Worm (Caenorhabditis elegans) whole organism, L4 larva: ENCODE data around the gene F35G2.1.

ENCODE experiments used
- F37D6.2 ChIP-seq: sonication (generic microtip); optimal IDR thresholded peaks from 2 replicates; lab custom pipeline; 2016; ENCODE audit warnings: mild to moderate bottlenecking, missing genetic modification characterization, missing compliant biosample characterization
- aha-1 ChIP-seq: fragments of 150-350 bp; peaks from one replicate; lab custom pipeline; 2014; ENCODE audit warnings: missing biosample characterization, missing genetic modification characterization
- aly-2 ChIP-seq: sonication (generic microtip); optimal IDR thresholded peaks from 2 replicates; lab custom pipeline; 2018; ENCODE audit warnings: missing biosample characterization, missing genetic modification characterization
- attf-4 ChIP-seq: sonication (generic microtip); optimal IDR thresholded peaks from 3 replicates; lab custom pipeline; 2017; ENCODE audit warnings: missing biosample characterization, missing genetic modification characterization
- ceh-20 ChIP-seq: fragments of 200-800 bp; sonication (Bioruptor generic); IDR thresholded peaks from 2 replicates; pipeline ENCODE4 v1.3.6; 2022; ENCODE audit warnings: missing genetic modification reagents, missing genetic modification characterization, missing compliant biosample characterization
- ceh-28 ChIP-seq: fragments of 150-350 bp; optimal IDR thresholded peaks from 2 replicates; lab custom pipeline; 2014; ENCODE audit warnings: missing biosample characterization, missing genetic modification reagents, missing genetic modification characterization
- ceh-32 ChIP-seq: sonication (generic microtip); optimal IDR thresholded peaks from 2 replicates; lab custom pipeline; 2016; ENCODE audit warnings: mild to moderate bottlenecking, missing genetic modification characterization, missing compliant biosample characterization; ENCODE audit not compliant: poor library complexity
- ctbp-1 ChIP-seq: fragments of 200-800 bp; sonication (Bioruptor generic); IDR thresholded peaks from 2 replicates; pipeline ENCODE4 v1.3.6; 2022; ENCODE audit warnings: missing genetic modification reagents, missing genetic modification characterization, missing compliant biosample characterization
- daf-12 ChIP-seq: fragments of 150-350 bp; optimal IDR thresholded peaks from 2 replicates; lab custom pipeline; 2014; ENCODE audit warnings: missing biosample characterization, missing genetic modification reagents, missing genetic modification characterization
- daf-19 ChIP-seq: fragments of 200-800 bp; sonication (Bioruptor generic); conservative IDR thresholded peaks from 2 replicates; pipeline ENCODE4 v1.3.6; 2022; ENCODE audit warnings: missing genetic modification characterization, missing compliant biosample characterization
- dmd-6 ChIP-seq: fragments of 200-800 bp; sonication (Bioruptor generic); IDR thresholded peaks from 2 replicates; pipeline ENCODE4 v1.3.6; 2022; ENCODE audit warnings: missing genetic modification reagents, missing genetic modification characterization, missing compliant biosample characterization
- duxl-1 ChIP-seq: sonication (generic microtip); optimal IDR thresholded peaks from 2 replicates; lab custom pipeline; 2016; ENCODE audit warnings: mild to moderate bottlenecking, missing genetic modification characterization, moderate library complexity, missing compliant biosample characterization; ENCODE audit not compliant: poor library complexity
- dve-1 ChIP-seq: sonication (generic microtip); optimal IDR thresholded peaks from 2 replicates; lab custom pipeline; 2017; ENCODE audit warnings: antibody characterized with exemption, mild to moderate bottlenecking, missing genetic modification characterization, missing compliant biosample characterization; ENCODE audit not compliant: insufficient read depth
- egl-43 ChIP-seq: fragments of 200-800 bp; sonication (Bioruptor generic); IDR thresholded peaks from 2 replicates; pipeline ENCODE4 v1.3.6; 2022; ENCODE audit warnings: missing genetic modification reagents, missing genetic modification characterization, missing compliant biosample characterization
- fos-1 ChIP-seq: fragments of 150-350 bp; optimal IDR thresholded peaks from 2 replicates; lab custom pipeline; 2014; ENCODE audit warnings: missing biosample characterization, missing genetic modification characterization
- hif-1 ChIP-seq, 2 experiments: sonication (generic microtip); optimal IDR thresholded peaks; 2 replicates each; lab custom pipeline; 2016 to 2017; ENCODE audit warnings: missing compliant biosample characterization in 2 of 2, missing genetic modification characterization in 2 of 2, missing genetic modification reagents in 2 of 2, missing genotype in 2 of 2, mild to moderate bottlenecking in 1 of 2
- jun-1 ChIP-seq: fragments of 150-350 bp; optimal IDR thresholded peaks from 2 replicates; lab custom pipeline; 2014; ENCODE audit warnings: missing biosample characterization, missing genetic modification reagents, missing genetic modification characterization
- lim-7 ChIP-seq: fragments of 200-800 bp; sonication (Bioruptor generic); IDR thresholded peaks from 2 replicates; pipeline ENCODE4 v1.3.6; 2022; ENCODE audit warnings: missing genetic modification characterization, missing compliant biosample characterization
- lin-13 ChIP-seq: fragments of 150-350 bp; optimal IDR thresholded peaks from 2 replicates; lab custom pipeline; 2014; ENCODE audit warnings: missing biosample characterization, missing genetic modification reagents, missing genetic modification characterization
- madf-5 ChIP-seq, 2 experiments: fragments of 200-800 bp; sonication (Bioruptor generic); IDR thresholded peaks; 2 replicates each; pipeline ENCODE4 v1.3.6; 2022; ENCODE audit warnings: missing compliant biosample characterization in 2 of 2, missing genetic modification characterization in 2 of 2
- madf-9 ChIP-seq: fragments of 200-800 bp; sonication (Bioruptor generic); conservative IDR thresholded peaks from 2 replicates; pipeline ENCODE4 v1.3.6; 2022; ENCODE audit warnings: missing genetic modification reagents, missing genetic modification characterization, missing compliant biosample characterization
- mdl-1 ChIP-seq, 2 experiments: fragments of 150-350 bp in 1 of 2; sonication (generic microtip) in 1 of 2; optimal IDR thresholded peaks; 2 replicates each; lab custom pipeline; 2014 to 2017; ENCODE audit warnings: missing biosample characterization in 2 of 2, missing genetic modification characterization in 2 of 2
- mes-2 ChIP-seq: sonication (generic microtip); optimal IDR thresholded peaks from 2 replicates; lab custom pipeline; 2016; ENCODE audit warnings: missing genotype, mild to moderate bottlenecking, missing genetic modification characterization, missing compliant biosample characterization; ENCODE audit not compliant: poor library complexity, severe bottlenecking
- nhr-11 ChIP-seq: fragments of 150-350 bp; optimal IDR thresholded peaks from 2 replicates; lab custom pipeline; 2014; ENCODE audit warnings: missing biosample characterization, missing genetic modification characterization
- nhr-28 ChIP-seq: fragments of 150-350 bp; optimal IDR thresholded peaks from 2 replicates; lab custom pipeline; 2014; ENCODE audit warnings: missing biosample characterization, missing genetic modification characterization
- nhr-6 ChIP-seq: fragments of 150-350 bp; optimal IDR thresholded peaks from 2 replicates; lab custom pipeline; 2014; ENCODE audit warnings: missing biosample characterization, missing genetic modification characterization
- nhr-77 ChIP-seq: fragments of 150-350 bp; optimal IDR thresholded peaks from 2 replicates; lab custom pipeline; 2014; ENCODE audit warnings: missing biosample characterization, missing genetic modification characterization
- pha-4 ChIP-seq, 2 experiments: fragments of 150-350 bp in 1 of 2; fragments of 200-800 bp in 1 of 2; sonication (Bioruptor generic) in 1 of 2; IDR thresholded peaks in 1 of 2; optimal IDR thresholded peaks in 1 of 2; 2 replicates each; pipeline versions ENCODE4 v1.3.6 to Lab custom; 2014 to 2022; ENCODE audit warnings: missing genetic modification characterization in 2 of 2, missing genetic modification reagents in 2 of 2, missing biosample characterization in 1 of 2, missing compliant biosample characterization in 1 of 2
- pqm-1 ChIP-seq: sonication (generic microtip); optimal IDR thresholded peaks from 2 replicates; lab custom pipeline; 2017; ENCODE audit warnings: missing biosample characterization, missing genetic modification characterization
- skn-1 ChIP-seq: fragments of 150-350 bp; optimal IDR thresholded peaks from 2 replicates; lab custom pipeline; 2014; ENCODE audit warnings: missing biosample characterization, missing genetic modification characterization
- spr-3 ChIP-seq: fragments of 200-800 bp; sonication (Bioruptor generic); optimal IDR thresholded peaks from 2 replicates; lab custom pipeline; 2018; ENCODE audit warnings: mild to moderate bottlenecking, missing genetic modification characterization, missing compliant biosample characterization
- tag-97 ChIP-seq: fragments of 200-800 bp; sonication (Bioruptor generic); IDR thresholded peaks from 2 replicates; pipeline ENCODE4 v1.3.6; 2022; ENCODE audit warnings: missing genetic modification characterization, missing compliant biosample characterization
- unc-39 ChIP-seq: sonication (generic microtip); optimal IDR thresholded peaks from 2 replicates; lab custom pipeline; 2017; ENCODE audit warnings: missing biosample characterization, missing genetic modification characterization
- unc-62 ChIP-seq, 3 experiments: fragments of 150-350 bp in 1 of 3; sonication (generic microtip); optimal IDR thresholded peaks in 2 of 3; peaks in 1 of 3; 1 replicate in 1 of 3; 2 replicates in 2 of 3; lab custom pipeline; 2014 to 2017; ENCODE audit warnings: missing biosample characterization in 3 of 3, missing genetic modification characterization in 3 of 3, missing genetic modification reagents in 3 of 3, missing genotype in 1 of 3
- zag-1 ChIP-seq: fragments of 150-350 bp; optimal IDR thresholded peaks from 2 replicates; lab custom pipeline; 2014; ENCODE audit warnings: missing biosample characterization, missing genetic modification characterization
- zfp-2 ChIP-seq: sonication (generic microtip); optimal IDR thresholded peaks from 2 replicates; lab custom pipeline; 2016; ENCODE audit warnings: mild to moderate bottlenecking, missing genetic modification characterization, missing compliant biosample characterization
- zip-2 ChIP-seq: fragments of 150-350 bp; optimal IDR thresholded peaks from 2 replicates; lab custom pipeline; 2014; ENCODE audit warnings: missing biosample characterization, missing genetic modification characterization
- ztf-11 ChIP-seq: fragments of 150-350 bp; optimal IDR thresholded peaks from 2 replicates; lab custom pipeline; 2014; ENCODE audit warnings: missing biosample characterization, missing genetic modification characterization

Gene F35G2.1

ce11 chrIV:12165432-12166078 lies 37.5 kb upstream of the F35G2.1 start (continued):
- no peak for TF ChIP-seq ceh-20
- TF ChIP-seq nhr-11 (tag; lab: Kevin White, UChicago), result no peak
- no peak for TF ChIP-seq mes-2
- TF ChIP-seq attf-4 (tag; lab: Kevin White, UChicago), result no peak
- no peak for TF ChIP-seq daf-19
- TF ChIP-seq tag-97 (GFP tag; lab: Robert Waterston, UW), result no peak
- no peak for TF ChIP-seq zag-1 (tag; lab: Kevin White, UChicago)
- no peak for TF ChIP-seq lin-13 (GFP tag; lab: Kevin White, UChicago)
- no peak for TF ChIP-seq ceh-32 (tag; lab: Kevin White, UChicago)
- TF ChIP-seq nhr-28, result peak; percentile 28
- no peak for TF ChIP-seq unc-62 (GFP tag; optimal IDR thresholded peaks at IDR 0.05 in 1 of 2; lab: Kevin White, UChicago)
- no peak for TF ChIP-seq unc-62 (tag; optimal IDR thresholded peaks at IDR 0.05; lab: Kevin White, UChicago)
- TF ChIP-seq egl-43 (GFP tag; lab: Robert Waterston, UW), result no peak
- TF ChIP-seq dmd-6, result peak; percentile 24; the same call in 1 of the 2 replicates
- no peak for TF ChIP-seq madf-9 (GFP tag; lab: Robert Waterston, UW)
- TF ChIP-seq jun-1, result no peak
- TF ChIP-seq pqm-1 (tag; lab: Kevin White, UChicago), result peak; percentile 13
- peak; percentile 55 for TF ChIP-seq aha-1 (tag; lab: Kevin White, UChicago)
- no peak for TF ChIP-seq daf-12
- TF ChIP-seq zfp-2 (tag; lab: Kevin White, UChicago), result no peak
- TF ChIP-seq hif-1 (tag; optimal IDR thresholded peaks at IDR 0.05; lab: Kevin White, UChicago), result no peak
- no peak for TF ChIP-seq spr-3 (GFP tag; lab: Kevin White, UChicago)
- TF ChIP-seq aly-2, result no peak
- no peak for TF ChIP-seq nhr-77 (tag; lab: Kevin White, UChicago)

DNA sequence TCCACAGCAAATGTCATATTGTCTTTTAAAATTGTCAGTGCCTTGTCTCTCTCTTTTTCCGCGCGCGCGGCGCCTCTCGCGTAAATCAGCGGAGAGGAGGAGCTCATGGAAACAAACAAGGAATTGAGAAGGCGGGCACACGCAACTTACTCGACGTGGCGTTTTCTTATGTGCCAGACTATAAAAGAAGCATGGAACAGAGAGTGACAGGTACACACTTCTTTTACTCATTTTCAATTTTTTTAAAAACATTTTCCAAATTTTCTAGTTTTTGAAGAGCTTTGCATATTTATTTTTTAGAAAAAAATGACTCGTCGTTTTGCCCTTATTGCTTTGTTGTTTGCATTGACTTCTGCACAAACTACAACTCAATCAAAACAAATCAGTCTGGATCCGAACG lies 35.1 kb upstream of the F35G2.1 start, which contains the start of gene F20B10.3:
TSS of gene F20B10.3 (plus strand) at position 301 of the 400 bp plus-strand sequence.
- TF ChIP-seq tag-97 (GFP tag; lab: Robert Waterston, UW) (no peak), zip-2 (tag; lab: Kevin White, UChicago) (no peak), dmd-6 (no peak), aha-1 (tag; lab: Kevin White, UChicago) (no peak), mes-2 (no peak), jun-1 (no peak), pha-4 (GFP tag; IDR thresholded peaks at IDR 0.05; lab: Robert Waterston, UW) (no peak), pha-4 (tag; optimal IDR thresholded peaks at IDR 0.05; lab: Kevin White, UChicago) (no peak), dve-1 (tag; lab: Kevin White, UChicago) (no peak), ceh-28 (tag; lab: Kevin White, UChicago) (no peak), F37D6.2 (tag; lab: Kevin White, UChicago) (no peak), unc-39 (tag; lab: Kevin White, UChicago) (no peak), nhr-6 (tag; lab: Kevin White, UChicago) (no peak), duxl-1 (no peak), ctbp-1 (no peak), fos-1 (tag; lab: Kevin White, UChicago) (no peak), ztf-11 (no peak), skn-1 (no peak), nhr-28 (no peak), lin-13 (GFP tag; lab: Kevin White, UChicago) (no peak), mdl-1 (tag; optimal IDR thresholded peaks at IDR 0.05; lab: Kevin White, UChicago) (no peak)
- TF ChIP-seq, all 104 proteins: peak for 0

DNA sequence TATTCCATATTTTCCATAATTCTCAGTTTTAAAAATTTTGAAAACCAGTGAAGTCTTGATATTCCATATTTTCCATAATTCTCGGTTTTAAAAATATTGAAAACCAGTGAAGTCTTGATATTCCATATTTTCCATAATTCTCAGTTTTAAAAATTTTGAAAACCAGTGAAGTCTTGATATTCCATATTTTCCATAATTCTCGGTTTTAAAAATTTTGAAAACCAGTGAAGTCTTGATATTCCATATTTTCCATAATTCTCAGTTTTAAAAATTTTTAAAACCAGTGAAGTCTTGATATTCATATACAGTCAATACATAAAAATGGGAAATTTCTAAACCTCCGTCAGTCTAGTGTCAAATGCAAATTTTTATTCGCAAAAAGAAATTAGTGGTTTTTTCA lies 32.7 kb upstream of the F35G2.1 start:
- peak in 1 of 2 experiments; percentile 78; a peak in 2 of 4 replicates for TF ChIP-seq madf-5 (GFP tag; IDR thresholded peaks at IDR 0.05; lab: Robert Waterston, UW)
- 0 out of 2 replicates have a peak, but pooled peaks have one; percentile 40 for TF ChIP-seq lim-7 (GFP tag; lab: Robert Waterston, UW)
